Fruit fly (Drosophila melanogaster) whole organism, embryonic: ENCODE results near the gene Mtl.

ENCODE experiments used
- Asciz ChIP-seq: fragments of 200-800 bp; sonication (Bioruptor generic); optimal IDR thresholded peaks from 2 replicates; lab custom pipeline; 2017; ENCODE audit warnings: missing biosample characterization, mild to moderate bottlenecking, missing genetic modification characterization, missing genetic modification reagents
- Bgb ChIP-seq: fragments of 200-800 bp; sonication (Bioruptor generic); IDR thresholded peaks from 2 replicates; pipeline ENCODE4 v1.3.6; 2022; ENCODE audit warnings: missing biosample characterization, missing genetic modification characterization; ENCODE audit not compliant: partially characterized antibody
- CG10959 ChIP-seq: fragments of 200-800 bp; sonication (Bioruptor generic); IDR thresholded peaks from 2 replicates; pipeline ENCODE4 v1.3.6; 2022; ENCODE audit warnings: missing biosample characterization, missing genetic modification characterization
- CG11247 ChIP-seq: fragments of 200-800 bp; sonication (Bioruptor generic); IDR thresholded peaks from 2 replicates; pipeline ENCODE4 v1.3.6; 2022; ENCODE audit warnings: missing biosample characterization, missing genetic modification characterization
- CG1233 ChIP-seq: fragments of 200-800 bp; sonication (Bioruptor generic); optimal IDR thresholded peaks from 4 replicates; lab custom pipeline; 2018; ENCODE audit warnings: missing biosample characterization, mild to moderate bottlenecking, missing genetic modification characterization
- CG12744 ChIP-seq: fragments of 200-800 bp; sonication (Bioruptor generic); optimal IDR thresholded peaks from 2 replicates; lab custom pipeline; 2016; ENCODE audit warnings: missing biosample characterization, missing genetic modification characterization
- CG13287 ChIP-seq: fragments of 200-800 bp; sonication (Bioruptor generic); IDR thresholded peaks from 2 replicates; pipeline ENCODE4 v1.3.6; 2022; ENCODE audit warnings: missing biosample characterization, missing genetic modification characterization; ENCODE audit not compliant: partially characterized antibody
- CG15269 ChIP-seq: fragments of 200-800 bp; sonication (Bioruptor generic); optimal IDR thresholded peaks from 2 replicates; lab custom pipeline; 2018; ENCODE audit warnings: missing biosample characterization, mild to moderate bottlenecking, missing genetic modification characterization, moderate library complexity
- CG18764 ChIP-seq: fragments of 200-800 bp; sonication (Bioruptor generic); optimal IDR thresholded peaks from 3 replicates; lab custom pipeline; 2016; ENCODE audit warnings: missing biosample characterization, missing genetic modification characterization
- CG2202 ChIP-seq: fragments of 200-800 bp; sonication (Bioruptor generic); optimal IDR thresholded peaks from 2 replicates; lab custom pipeline; 2018; ENCODE audit warnings: missing biosample characterization, mild to moderate bottlenecking, missing genetic modification characterization
- CG4360 ChIP-seq: fragments of 200-800 bp; sonication (Bioruptor generic); IDR thresholded peaks from 2 replicates; pipeline ENCODE4 v1.3.6; 2022; ENCODE audit warnings: missing biosample characterization, missing genetic modification characterization
- CG43689 ChIP-seq: fragments of 200-800 bp; sonication (Bioruptor generic); IDR thresholded peaks from 2 replicates; pipeline ENCODE4 v1.3.6; 2022; ENCODE audit warnings: missing biosample characterization, missing genetic modification characterization
- CG4617 ChIP-seq: fragments of 200-800 bp; sonication (Bioruptor generic); optimal IDR thresholded peaks from 3 replicates; lab custom pipeline; 2016; ENCODE audit warnings: missing biosample characterization, missing genetic modification characterization, borderline replicate concordance
- CG6254 ChIP-seq: fragments of 200-800 bp; sonication (Bioruptor generic); optimal IDR thresholded peaks from 3 replicates; lab custom pipeline; 2017; ENCODE audit warnings: mild to moderate bottlenecking, missing biosample characterization, missing genetic modification reagents, missing genetic modification characterization
- CG7271 ChIP-seq: fragments of 200-800 bp; sonication (Bioruptor generic); optimal IDR thresholded peaks from 2 replicates; lab custom pipeline; 2018; ENCODE audit warnings: missing biosample characterization, mild to moderate bottlenecking, missing genetic modification characterization, moderate library complexity
- CG7556 ChIP-seq: fragments of 200-800 bp; sonication (Bioruptor generic); optimal IDR thresholded peaks from 2 replicates; lab custom pipeline; 2017; ENCODE audit warnings: missing biosample characterization, mild to moderate bottlenecking, missing genetic modification characterization
- CG8478 ChIP-seq: fragments of >200 bp; optimal IDR thresholded peaks from 2 replicates; lab custom pipeline; 2018
- CG9437 ChIP-seq: fragments of 200-800 bp; sonication (Bioruptor generic); optimal IDR thresholded peaks from 2 replicates; lab custom pipeline; 2018; ENCODE audit warnings: missing biosample characterization, mild to moderate bottlenecking, missing genetic modification characterization
- CG9609 ChIP-seq: fragments of 200-800 bp; sonication (Bioruptor generic); optimal IDR thresholded peaks from 3 replicates; lab custom pipeline; 2016; ENCODE audit warnings: missing biosample characterization, missing genetic modification characterization
- D19A ChIP-seq: fragments of 200-800 bp; optimal IDR thresholded peaks from 3 replicates; lab custom pipeline; 2019; ENCODE audit warnings: missing biosample characterization, mild to moderate bottlenecking, missing genetic modification characterization, moderate library complexity
- Deaf1 ChIP-seq: fragments of 200-800 bp; optimal IDR thresholded peaks from 3 replicates; lab custom pipeline; 2019; ENCODE audit warnings: missing biosample characterization, mild to moderate bottlenecking, missing genetic modification characterization, moderate library complexity
- Doc2 ChIP-seq: fragments of 200-800 bp; sonication (Bioruptor generic); IDR thresholded peaks from 2 replicates; pipeline ENCODE4 v1.3.6; 2022; ENCODE audit warnings: missing biosample characterization, missing genetic modification characterization
- Doc3 ChIP-seq: fragments of 200-800 bp; sonication (Bioruptor generic); IDR thresholded peaks from 3 replicates; pipeline ENCODE4 v1.3.6; 2022; ENCODE audit warnings: missing biosample characterization, missing genetic modification characterization; ENCODE audit not compliant: partially characterized antibody
- Drgx ChIP-seq: fragments of 200-800 bp; sonication (Bioruptor generic); IDR thresholded peaks from 2 replicates; pipeline ENCODE4 v1.3.6; 2022; ENCODE audit warnings: missing biosample characterization, missing genetic modification characterization
- E2f2 ChIP-seq: fragments of 200-800 bp; sonication (Bioruptor generic); IDR thresholded peaks from 2 replicates; pipeline ENCODE4 v1.3.6; 2022; ENCODE audit warnings: missing biosample characterization, missing genetic modification characterization
- ERR ChIP-seq: fragments of 200-800 bp; sonication (Bioruptor generic); optimal IDR thresholded peaks from 2 replicates; lab custom pipeline; 2016; ENCODE audit warnings: missing biosample characterization, missing genetic modification characterization
- Ets65A ChIP-seq: fragments of 200-800 bp; sonication (Bioruptor generic); peaks from one replicate; lab custom pipeline; 2016; ENCODE audit warnings: missing biosample characterization, missing genetic modification characterization
- HmgD ChIP-seq: fragments of 200-800 bp; sonication (Bioruptor generic); optimal IDR thresholded peaks from 3 replicates; lab custom pipeline; 2016; ENCODE audit warnings: missing biosample characterization, missing genetic modification characterization
- Myb ChIP-seq: fragments of 200-800 bp; sonication (Bioruptor generic); optimal IDR thresholded peaks from 2 replicates; lab custom pipeline; 2016; ENCODE audit warnings: missing biosample characterization, missing genetic modification characterization
- Side ChIP-seq: fragments of 200-800 bp; sonication (Bioruptor generic); optimal IDR thresholded peaks from 2 replicates; lab custom pipeline; 2016; ENCODE audit warnings: missing biosample characterization, missing genetic modification characterization
- Sox100B ChIP-seq: fragments of 200-800 bp; sonication (Bioruptor generic); optimal IDR thresholded peaks from 3 replicates; lab custom pipeline; 2018; ENCODE audit warnings: missing biosample characterization, mild to moderate bottlenecking, missing genetic modification characterization
- Vsx1 ChIP-seq: fragments of 200-800 bp; sonication (Bioruptor generic); optimal IDR thresholded peaks from 2 replicates; lab custom pipeline; 2017; ENCODE audit warnings: missing biosample characterization, mild to moderate bottlenecking, missing genetic modification characterization, missing genetic modification reagents
- bigmax ChIP-seq: fragments of 200-800 bp; sonication (Bioruptor generic); optimal IDR thresholded peaks from 2 replicates; lab custom pipeline; 2018; ENCODE audit warnings: missing biosample characterization, mild to moderate bottlenecking, missing genetic modification characterization
- crol ChIP-seq: fragments of 200-800 bp; sonication (Bioruptor generic); IDR thresholded peaks from 2 replicates; pipeline ENCODE4 v1.3.6; 2022; ENCODE audit warnings: missing biosample characterization, missing genetic modification characterization
- emc ChIP-seq: fragments of 200-800 bp; sonication (Bioruptor generic); optimal IDR thresholded peaks from 2 replicates; lab custom pipeline; 2016; ENCODE audit warnings: missing biosample characterization, missing genetic modification characterization
- fd102C ChIP-seq: fragments of 200-800 bp; sonication (Bioruptor generic); optimal IDR thresholded peaks from 2 replicates; lab custom pipeline; 2018; ENCODE audit warnings: missing biosample characterization, mild to moderate bottlenecking, missing genetic modification characterization, moderate library complexity
- kni ChIP-seq: fragments of 200-800 bp; sonication (Bioruptor generic); optimal IDR thresholded peaks from 3 replicates; lab custom pipeline; 2017; ENCODE audit warnings: mild to moderate bottlenecking, missing biosample characterization, missing genetic modification reagents, missing genetic modification characterization
- nom ChIP-seq: fragments of 200-800 bp; sonication (Bioruptor generic); optimal IDR thresholded peaks from 2 replicates; lab custom pipeline; 2017; ENCODE audit warnings: missing biosample characterization, missing genetic modification characterization, mild to moderate bottlenecking, moderate library complexity, missing genetic modification reagents
- p53 ChIP-seq: fragments of 200-800 bp; sonication (Bioruptor generic); optimal IDR thresholded peaks from 2 replicates; lab custom pipeline; 2016; ENCODE audit warnings: missing biosample characterization, missing genetic modification characterization
- schlank ChIP-seq: fragments of 200-800 bp; sonication (Bioruptor generic); optimal IDR thresholded peaks from 2 replicates; lab custom pipeline; 2018; ENCODE audit warnings: missing biosample characterization, mild to moderate bottlenecking, missing genetic modification characterization
- slbo ChIP-seq: fragments of 200-800 bp; sonication (Bioruptor generic); IDR thresholded peaks from 2 replicates; pipeline ENCODE4 v1.3.6; 2022; ENCODE audit warnings: missing biosample characterization, missing genetic modification characterization
- stc ChIP-seq: fragments of 200-800 bp; sonication (Bioruptor generic); IDR thresholded peaks from 2 replicates; pipeline ENCODE4 v1.3.6; 2022; ENCODE audit warnings: missing biosample characterization, missing genetic modification characterization
- tgo ChIP-seq: fragments of 200-800 bp; sonication (Bioruptor generic); IDR thresholded peaks from 3 replicates; pipeline ENCODE4 v1.3.6; 2022; ENCODE audit warnings: missing biosample characterization, missing genetic modification characterization
- trem ChIP-seq: fragments of 200-800 bp; optimal IDR thresholded peaks from 3 replicates; lab custom pipeline; 2019; ENCODE audit warnings: missing biosample characterization, mild to moderate bottlenecking, missing genetic modification characterization, moderate library complexity

Gene Mtl

dm6 chr3R:27681799-27682198 is 45.6 kb downstream of the Mtl start, which contains the start of gene Sce (continued):
- no peak for TF ChIP-seq Drgx (GFP tag; lab: Robert Waterston, UW)
- no peak for TF ChIP-seq CG10959 (GFP tag; lab: Robert Waterston, UW)
- no peak for TF ChIP-seq schlank
- no peak for TF ChIP-seq p53 (GFP tag; lab: Kevin White, UChicago)
- TF ChIP-seq CG4617 = peak; percentile 79
- TF ChIP-seq emc = no peak
- TF ChIP-seq HmgD (GFP tag; lab: Kevin White, UChicago) = no peak
- TF ChIP-seq CG8478 (lab: Kevin White, UChicago) = no peak
- no peak for TF ChIP-seq Doc2
- TF ChIP-seq CG7271 = no peak
- no peak for TF ChIP-seq tgo
- no peak for TF ChIP-seq Side
- TF ChIP-seq bigmax (GFP tag; lab: Kevin White, UChicago) = no peak
- TF ChIP-seq CG6254 (GFP tag; lab: Kevin White, UChicago) = no peak
- peak; percentile 94 for TF ChIP-seq E2f2 (GFP tag; lab: Robert Waterston, UW)
- TF ChIP-seq ERR (GFP tag; lab: Kevin White, UChicago) = no peak
- TF ChIP-seq Vsx1 (GFP tag; lab: Kevin White, UChicago) = peak; percentile 99
- TF ChIP-seq CG1233 (GFP tag; lab: Kevin White, UChicago) = no peak
- TF ChIP-seq CG12744 = no peak

dm6 chr3R:27685074-27685473 is 48.9 kb downstream of the Mtl start:
- TF ChIP-seq slbo (no peak), crol (GFP tag; lab: Robert Waterston, UW) (peak; percentile 59)

- peak; percentile 20 for TF ChIP-seq CG7556 (GFP tag; lab: Kevin White, UChicago)
- peak; percentile 3 for TF ChIP-seq Ets65A
- no peak for TF ChIP-seq kni
- peak; percentile 64 for TF ChIP-seq Deaf1 (tag; lab: Kevin White, UChicago)
- TF ChIP-seq CG9437 = no peak
- TF ChIP-seq D19A = peak; percentile 87
Measured at dm6 chr3R:27685539-27686012, 49.4 kb downstream of the Mtl start, which contains the start of gene CG12880. Gene CG12880, plus strand, starts transcription at chr3R:27685962.

DNA sequence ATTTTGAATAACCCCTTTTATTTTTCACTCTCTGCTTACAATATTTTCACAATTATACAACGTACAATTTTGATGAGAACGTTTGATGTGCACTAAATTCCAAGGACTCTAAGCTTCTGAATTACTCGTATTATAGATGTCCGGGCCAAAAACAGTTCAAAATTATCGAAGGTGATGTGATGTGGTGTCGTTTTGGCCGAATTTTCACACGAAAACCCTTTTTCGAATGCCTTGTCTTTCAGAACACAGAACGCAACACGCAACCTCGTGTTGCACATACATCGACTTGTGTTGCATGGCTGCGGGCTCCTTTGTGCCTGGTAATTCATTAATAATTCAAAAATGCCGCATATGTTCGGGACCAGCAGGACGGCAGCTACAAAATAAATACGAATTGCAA is 51.8 kb downstream of the Mtl start, which contains the start of gene CG31055:
Gene CG31055 (minus strand): TSS at position 101 of the 400 bp plus-strand sequence.
- TF ChIP-seq CG2202 (tag; lab: Kevin White, UChicago) (no peak), nom (GFP tag; lab: Kevin White, UChicago) (no peak), CG9609 (GFP tag; lab: Kevin White, UChicago) (no peak), CG4360 (no peak), Myb (no peak), CG13287 (GFP tag; lab: Robert Waterston, UW) (no peak), CG11247 (no peak), Doc3 (GFP tag; lab: Robert Waterston, UW) (no peak), Bgb (GFP tag; lab: Robert Waterston, UW) (no peak), CG18764 (GFP tag; lab: Kevin White, UChicago) (no peak), Sox100B (GFP tag; lab: Kevin White, UChicago) (no peak), trem (no peak), CG15269 (tag; lab: Kevin White, UChicago) (no peak), fd102C (no peak), stc (GFP tag; lab: Robert Waterston, UW) (no peak), CG43689 (GFP tag; lab: Robert Waterston, UW) (no peak), Asciz (GFP tag; lab: Kevin White, UChicago) (no peak)
- TF ChIP-seq, all 482 proteins: peak for 0
